Fruit fly (Drosophila melanogaster) whole organism, adult: ENCODE data around the gene CG31954.

ENCODE experiments used
- CG11617 ChIP-seq: fragments of 200-800 bp; sonication (Bioruptor generic); optimal IDR thresholded peaks from 2 replicates; lab custom pipeline; 2017; ENCODE audit warnings: mild to moderate bottlenecking, missing biosample characterization, missing genetic modification reagents, missing genetic modification characterization
- CG12768 ChIP-seq: fragments of 200-800 bp; sonication (Bioruptor generic); optimal IDR thresholded peaks from 2 replicates; lab custom pipeline; 2017; ENCODE audit warnings: missing biosample characterization, missing genetic modification characterization, mild to moderate bottlenecking, moderate library complexity, missing genetic modification reagents
- CG14711 ChIP-seq: fragments of 200-800 bp; sonication (Bioruptor generic); optimal IDR thresholded peaks from 2 replicates; lab custom pipeline; 2018; ENCODE audit warnings: missing biosample characterization, mild to moderate bottlenecking, missing genetic modification characterization, moderate library complexity
- CG1620 ChIP-seq: fragments of 200-800 bp; sonication (Bioruptor generic); optimal IDR thresholded peaks from 2 replicates; lab custom pipeline; 2016; ENCODE audit warnings: missing biosample characterization, missing genetic modification characterization
- CG33017 ChIP-seq: fragments of 200-800 bp; sonication (Bioruptor generic); optimal IDR thresholded peaks from 2 replicates; lab custom pipeline; 2018; ENCODE audit warnings: missing biosample characterization, mild to moderate bottlenecking, missing genetic modification characterization, moderate library complexity
- CG5204 ChIP-seq: fragments of 200-800 bp; sonication (Bioruptor generic); optimal IDR thresholded peaks from 2 replicates; lab custom pipeline; 2016; ENCODE audit warnings: missing biosample characterization, missing genetic modification characterization
- CG7045 ChIP-seq: fragments of 200-800 bp; sonication (Bioruptor generic); optimal IDR thresholded peaks from 2 replicates; lab custom pipeline; 2017; ENCODE audit warnings: missing biosample characterization, mild to moderate bottlenecking, missing genetic modification characterization
- CG7101 ChIP-seq: fragments of 200-800 bp; sonication (Bioruptor generic); optimal IDR thresholded peaks from 2 replicates; lab custom pipeline; 2018; ENCODE audit warnings: missing biosample characterization, mild to moderate bottlenecking, missing genetic modification characterization, moderate library complexity
- Clk ChIP-seq: fragments of 200-800 bp; sonication (Bioruptor generic); optimal IDR thresholded peaks from 2 replicates; lab custom pipeline; 2017; ENCODE audit warnings: missing biosample characterization, missing genetic modification characterization
- Crg-1 ChIP-seq: fragments of 200-800 bp; sonication (Bioruptor generic); optimal IDR thresholded peaks from 2 replicates; lab custom pipeline; 2016; ENCODE audit warnings: missing biosample characterization, missing genetic modification characterization
- Hr96 ChIP-seq: fragments of 200-800 bp; sonication (Bioruptor generic); optimal IDR thresholded peaks from 2 replicates; lab custom pipeline; 2016; ENCODE audit warnings: missing biosample characterization, missing genetic modification characterization
- Mnt ChIP-seq: fragments of 200-800 bp; sonication (Bioruptor generic); optimal IDR thresholded peaks from 2 replicates; lab custom pipeline; 2016; ENCODE audit warnings: missing biosample characterization, mild to moderate bottlenecking, missing genetic modification characterization
- bab1 ChIP-seq: fragments of 200-800 bp; sonication (Bioruptor generic); optimal IDR thresholded peaks from 3 replicates; lab custom pipeline; 2019; ENCODE audit warnings: missing biosample characterization, mild to moderate bottlenecking, missing genetic modification characterization, moderate library complexity
- cic ChIP-seq: fragments of 200-800 bp; sonication (Bioruptor generic); optimal IDR thresholded peaks from 2 replicates; lab custom pipeline; 2017; ENCODE audit warnings: missing biosample characterization, mild to moderate bottlenecking, missing genetic modification characterization, moderate library complexity
- cnc ChIP-seq, 2 experiments: fragments of >200 bp; optimal IDR thresholded peaks; 2 replicates each; lab custom pipeline; 2017
- kay ChIP-seq: fragments of 200-800 bp; sonication (Bioruptor generic); peaks from one replicate; lab custom pipeline; 2016; ENCODE audit warnings: missing biosample characterization, missing genetic modification characterization, borderline replicate concordance
- ovo ChIP-seq: fragments of 200-800 bp; sonication (Bioruptor generic); optimal IDR thresholded peaks from 2 replicates; lab custom pipeline; 2016; ENCODE audit warnings: missing biosample characterization, missing genetic modification characterization
- pad ChIP-seq: fragments of 200-800 bp; sonication (Bioruptor generic); optimal IDR thresholded peaks from 3 replicates; lab custom pipeline; 2017; ENCODE audit warnings: missing biosample characterization, missing genetic modification characterization, mild to moderate bottlenecking, moderate library complexity, missing genetic modification reagents
- tj ChIP-seq: fragments of 200-800 bp; sonication (Bioruptor generic); optimal IDR thresholded peaks from 3 replicates; lab custom pipeline; 2017; ENCODE audit warnings: missing biosample characterization, mild to moderate bottlenecking, missing genetic modification characterization, moderate library complexity
- toe ChIP-seq: fragments of 200-800 bp; sonication (Bioruptor generic); optimal IDR thresholded peaks from 2 replicates; lab custom pipeline; 2016; ENCODE audit warnings: missing biosample characterization, missing genetic modification characterization

CG31954 gene

DNA sequence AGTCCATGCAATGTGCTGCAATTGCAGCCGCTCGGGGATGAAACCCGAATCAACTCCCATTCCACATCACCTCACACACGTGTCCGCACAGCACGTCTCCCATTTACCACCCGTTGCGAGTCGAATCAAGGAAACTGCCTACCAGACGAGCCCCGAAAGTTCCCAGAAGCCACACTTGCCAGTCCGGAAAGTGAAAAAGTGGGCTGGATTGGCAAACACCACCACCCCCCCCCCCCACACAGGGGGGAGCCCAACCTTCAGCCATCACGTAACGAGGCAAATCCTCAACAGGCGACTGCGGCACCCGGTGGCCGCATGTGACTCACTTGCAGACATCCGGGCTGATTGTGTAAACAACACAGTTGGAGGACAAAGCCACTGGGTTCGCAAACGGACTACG is 5.1 kb downstream of the CG31954 start:
- TF ChIP-seq bab1 (GFP tag; lab: Kevin White, UChicago), result no peak
- TF ChIP-seq cnc (optimal IDR thresholded peaks at IDR 0.05; lab: Kevin White, UChicago), result no peak
- TF ChIP-seq CG1620 (GFP tag; lab: Kevin White, UChicago), result no peak
- no peak for TF ChIP-seq Mnt
- peak; percentile 2 for TF ChIP-seq Clk (GFP tag; lab: Kevin White, UChicago)

DNA sequence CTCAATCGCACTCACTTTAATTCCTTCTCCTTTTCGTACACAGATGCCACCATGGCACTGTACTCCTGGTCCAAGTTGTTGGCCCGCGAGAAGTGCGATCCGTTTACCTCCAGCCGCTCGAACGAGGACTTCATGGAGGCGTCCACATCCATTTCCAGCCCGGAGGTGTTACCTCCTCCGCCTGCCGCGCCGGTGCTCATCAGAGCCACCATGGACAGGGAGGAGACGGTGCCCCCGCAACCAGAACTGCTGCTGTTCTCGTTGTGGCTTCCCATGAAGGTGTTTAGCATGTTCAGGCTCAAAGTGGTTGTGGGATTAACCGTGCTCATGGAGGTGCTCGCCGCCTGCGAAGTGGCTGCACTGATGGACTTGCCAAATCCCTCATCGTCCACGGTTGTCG is 14.4 kb downstream of the CG31954 start:
- TF ChIP-seq CG1620 (GFP tag; lab: Kevin White, UChicago), result no peak
- no peak for TF ChIP-seq Clk (GFP tag; lab: Kevin White, UChicago)
- no peak for TF ChIP-seq cnc (optimal IDR thresholded peaks at IDR 0.05; lab: Kevin White, UChicago)
- TF ChIP-seq CG7101 (tag; lab: Kevin White, UChicago), result no peak
- no peak for TF ChIP-seq CG5204 (GFP tag; lab: Kevin White, UChicago)
- no peak for TF ChIP-seq CG12768 (GFP tag; lab: Kevin White, UChicago)
- no peak for TF ChIP-seq tj
- TF ChIP-seq cic (GFP tag; lab: Kevin White, UChicago), result no peak
- no peak for TF ChIP-seq Mnt
- TF ChIP-seq Crg-1 (GFP tag; lab: Kevin White, UChicago), result no peak
- no peak for TF ChIP-seq CG7045 (GFP tag; lab: Kevin White, UChicago)

DNA sequence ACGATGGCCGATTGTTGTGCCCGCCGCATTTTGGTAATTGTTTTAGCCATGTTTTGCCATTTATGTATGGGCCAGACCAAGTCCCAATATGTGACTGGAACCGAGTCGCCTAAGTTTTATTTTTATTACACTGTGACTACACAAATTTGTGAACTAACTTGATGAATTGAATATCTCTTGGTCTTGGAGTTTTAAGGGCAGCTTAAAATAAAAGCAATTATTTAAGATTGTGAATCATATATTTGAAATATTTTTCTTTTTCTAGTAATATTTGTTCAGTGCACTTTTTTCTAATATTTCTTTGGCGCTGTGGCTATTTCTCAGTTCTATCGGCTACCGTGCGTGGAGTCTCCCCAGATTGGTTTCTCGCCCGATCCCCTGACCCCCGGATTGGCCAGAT is 16.4 kb downstream of the CG31954 start:
- no peak for TF ChIP-seq cic (GFP tag; lab: Kevin White, UChicago)
- no peak for TF ChIP-seq Crg-1 (GFP tag; lab: Kevin White, UChicago)
- TF ChIP-seq tj, result no peak
- TF ChIP-seq CG7045 (GFP tag; lab: Kevin White, UChicago), result no peak
- TF ChIP-seq CG1620 (GFP tag; lab: Kevin White, UChicago), result no peak
- TF ChIP-seq kay (GFP tag; lab: Kevin White, UChicago), result no peak
- no peak for TF ChIP-seq toe (GFP tag; lab: Kevin White, UChicago)
- TF ChIP-seq CG5204 (GFP tag; lab: Kevin White, UChicago), result no peak
- no peak for TF ChIP-seq CG7101 (tag; lab: Kevin White, UChicago)
- TF ChIP-seq cnc (optimal IDR thresholded peaks at IDR 0.05; lab: Kevin White, UChicago), result no peak
- TF ChIP-seq CG12768 (GFP tag; lab: Kevin White, UChicago), result no peak
- no peak for TF ChIP-seq CG33017 (tag; lab: Kevin White, UChicago)
- no peak for TF ChIP-seq Hr96 (GFP tag; lab: Kevin White, UChicago)
- no peak for TF ChIP-seq CG11617
- TF ChIP-seq bab1 (GFP tag; lab: Kevin White, UChicago), result no peak

DNA sequence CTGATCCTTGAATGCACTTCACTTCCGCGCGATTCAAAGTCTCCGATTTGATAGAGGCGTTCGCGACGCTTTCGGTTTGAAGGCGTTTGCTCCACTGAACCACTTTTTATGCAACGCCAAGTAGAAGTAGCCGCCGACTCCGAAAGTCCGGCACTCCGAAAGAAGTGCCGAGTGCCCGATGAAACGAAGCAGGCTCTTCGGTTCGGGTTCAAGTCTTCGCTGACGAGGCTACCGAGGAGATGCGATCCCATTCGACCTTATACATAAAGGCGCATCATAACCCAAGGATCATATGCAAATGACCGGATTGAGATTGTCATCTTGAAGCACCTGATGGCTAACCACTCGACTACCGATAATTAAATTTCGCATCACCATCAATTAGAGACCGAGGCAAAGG is 18.9 kb downstream of the CG31954 start, which contains the start of gene CG15414:
Gene CG15414, minus strand, starts transcription at position 101 of the 400 bp plus-strand sequence.
- no peak for TF ChIP-seq ovo (GFP tag; lab: Kevin White, UChicago)
- no peak for TF ChIP-seq CG11617
- no peak for TF ChIP-seq CG7045 (GFP tag; lab: Kevin White, UChicago)
- no peak for TF ChIP-seq tj
- TF ChIP-seq CG7101 (tag; lab: Kevin White, UChicago), result no peak
- no peak for TF ChIP-seq cnc (optimal IDR thresholded peaks at IDR 0.05; lab: Kevin White, UChicago)
- no peak for TF ChIP-seq CG14711 (tag; lab: Kevin White, UChicago)
- no peak for TF ChIP-seq Crg-1 (GFP tag; lab: Kevin White, UChicago)
- TF ChIP-seq Clk (GFP tag; lab: Kevin White, UChicago), result no peak
- TF ChIP-seq CG1620 (GFP tag; lab: Kevin White, UChicago), result no peak
- no peak for TF ChIP-seq CG5204 (GFP tag; lab: Kevin White, UChicago)
- TF ChIP-seq kay (GFP tag; lab: Kevin White, UChicago), result no peak
- TF ChIP-seq bab1 (GFP tag; lab: Kevin White, UChicago), result no peak
- no peak for TF ChIP-seq Mnt
- TF ChIP-seq toe (GFP tag; lab: Kevin White, UChicago), result no peak

DNA sequence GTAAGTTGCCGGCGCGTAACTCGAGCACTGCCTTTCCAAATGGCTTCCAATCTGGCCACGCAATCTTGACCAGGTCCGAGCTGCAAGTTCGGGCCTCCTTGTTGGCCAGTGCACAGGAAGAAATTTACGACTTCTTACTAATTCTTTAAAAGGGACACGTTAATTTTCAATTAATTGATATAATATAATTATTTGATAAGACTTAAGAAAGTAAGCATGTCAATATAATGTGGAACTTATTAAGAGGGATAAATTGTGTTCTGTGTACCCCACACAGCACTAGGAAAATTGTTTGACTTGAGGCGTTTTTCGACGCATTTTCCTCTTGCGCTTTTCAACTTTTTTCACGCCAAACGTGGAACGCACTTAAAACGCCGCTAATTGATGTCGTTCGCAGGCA is 24.4 kb downstream of the CG31954 start:
- TF ChIP-seq Mnt, result no peak
- no peak for TF ChIP-seq tj
- TF ChIP-seq CG7101 (tag; lab: Kevin White, UChicago), result no peak
- no peak for TF ChIP-seq CG1620 (GFP tag; lab: Kevin White, UChicago)
- no peak for TF ChIP-seq Hr96 (GFP tag; lab: Kevin White, UChicago)
- no peak for TF ChIP-seq CG5204 (GFP tag; lab: Kevin White, UChicago)
- no peak for TF ChIP-seq bab1 (GFP tag; lab: Kevin White, UChicago)
- no peak for TF ChIP-seq CG11617
- no peak for TF ChIP-seq CG7045 (GFP tag; lab: Kevin White, UChicago)
- no peak for TF ChIP-seq Crg-1 (GFP tag; lab: Kevin White, UChicago)
- TF ChIP-seq pad (GFP tag; lab: Kevin White, UChicago), result no peak
- no peak for TF ChIP-seq kay (GFP tag; lab: Kevin White, UChicago)
- TF ChIP-seq Clk (GFP tag; lab: Kevin White, UChicago), result no peak
- TF ChIP-seq cic (GFP tag; lab: Kevin White, UChicago), result no peak
- no peak for TF ChIP-seq CG14711 (tag; lab: Kevin White, UChicago)
- TF ChIP-seq toe (GFP tag; lab: Kevin White, UChicago), result no peak
- TF ChIP-seq CG33017 (tag; lab: Kevin White, UChicago), result no peak
- TF ChIP-seq CG12768 (GFP tag; lab: Kevin White, UChicago), result no peak
- no peak for TF ChIP-seq ovo (GFP tag; lab: Kevin White, UChicago)
- TF ChIP-seq cnc (optimal IDR thresholded peaks at IDR 0.05; lab: Kevin White, UChicago), result no peak

DNA sequence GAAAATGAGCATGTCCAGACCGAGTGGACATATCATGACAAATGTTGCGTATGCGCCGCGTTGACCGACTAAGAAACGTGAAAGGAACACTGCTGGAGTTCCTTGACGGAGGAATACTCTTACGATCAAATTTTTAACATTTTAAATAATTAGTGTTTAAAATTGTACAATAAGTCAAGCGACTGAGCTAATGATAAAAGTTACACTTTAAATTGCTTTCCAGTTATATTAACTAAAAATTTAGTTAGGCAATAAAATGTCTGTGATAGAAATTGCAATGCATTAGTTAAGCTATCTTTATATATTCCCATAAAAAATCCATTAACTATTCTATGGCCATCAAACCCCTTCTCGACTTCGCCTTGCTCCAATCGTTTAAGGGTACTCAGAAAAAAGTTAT is 25.1 kb downstream of the CG31954 start:
- TF ChIP-seq cic (GFP tag; lab: Kevin White, UChicago) (no peak), CG5204 (GFP tag; lab: Kevin White, UChicago) (no peak), CG7045 (GFP tag; lab: Kevin White, UChicago) (no peak), Clk (GFP tag; lab: Kevin White, UChicago) (no peak), toe (GFP tag; lab: Kevin White, UChicago) (no peak), pad (GFP tag; lab: Kevin White, UChicago) (no peak), bab1 (GFP tag; lab: Kevin White, UChicago) (no peak), Mnt (no peak), CG7101 (tag; lab: Kevin White, UChicago) (no peak), CG1620 (GFP tag; lab: Kevin White, UChicago) (no peak), cnc (optimal IDR thresholded peaks at IDR 0.05; lab: Kevin White, UChicago) (no peak)
